Worm (Caenorhabditis elegans) whole organism, late embryonic: ENCODE results near the gene Y39A3CL.7.

ENCODE experiments used
- C08G9.2 ChIP-seq: sonication (generic microtip); optimal IDR thresholded peaks from 2 replicates; lab custom pipeline; 2016; ENCODE audit warnings: mild to moderate bottlenecking, missing genetic modification characterization, moderate library complexity, missing compliant biosample characterization
- K02D7.2 ChIP-seq: sonication (generic microtip); optimal IDR thresholded peaks from 2 replicates; lab custom pipeline; 2017; ENCODE audit warnings: mild to moderate bottlenecking, missing genetic modification characterization, missing compliant biosample characterization
- K09A11.1 ChIP-seq: sonication (generic microtip); optimal IDR thresholded peaks from 2 replicates; lab custom pipeline; 2017; ENCODE audit warnings: antibody characterized with exemption, mild to moderate bottlenecking, missing genetic modification characterization, missing compliant biosample characterization; ENCODE audit not compliant: insufficient read depth
- T23F11.4 ChIP-seq: fragments of 200-800 bp; sonication (Bioruptor generic); optimal IDR thresholded peaks from 2 replicates; lab custom pipeline; 2018; ENCODE audit warnings: mild to moderate bottlenecking, missing genetic modification characterization, missing compliant biosample characterization
- Y22D7AL.16 ChIP-seq: sonication (generic microtip); optimal IDR thresholded peaks from 2 replicates; lab custom pipeline; 2016; ENCODE audit warnings: missing genetic modification characterization, missing compliant biosample characterization
- ama-1 ChIP-seq: fragments of 150-350 bp; optimal IDR thresholded peaks from 2 replicates; lab custom pipeline; 2014
- ceh-14 ChIP-seq: sonication (generic microtip); optimal IDR thresholded peaks from 2 replicates; lab custom pipeline; 2016; ENCODE audit warnings: missing genotype, missing genetic modification characterization, missing compliant biosample characterization
- ceh-18 ChIP-seq: sonication (generic microtip); optimal IDR thresholded peaks from 2 replicates; lab custom pipeline; 2016; ENCODE audit warnings: missing genetic modification characterization, missing compliant biosample characterization
- ceh-19 ChIP-seq: fragments of 200-800 bp; sonication (Bioruptor generic); optimal IDR thresholded peaks from 2 replicates; lab custom pipeline; 2018; ENCODE audit warnings: mild to moderate bottlenecking, missing genetic modification characterization, missing compliant biosample characterization
- ceh-24 ChIP-seq: sonication (generic microtip); optimal IDR thresholded peaks from 2 replicates; lab custom pipeline; 2016; ENCODE audit warnings: mild to moderate bottlenecking, missing genetic modification characterization, missing compliant biosample characterization
- ceh-31 ChIP-seq: sonication (generic microtip); optimal IDR thresholded peaks from 2 replicates; lab custom pipeline; 2016; ENCODE audit warnings: missing genetic modification characterization, missing compliant biosample characterization
- ceh-45 ChIP-seq: fragments of 200-800 bp; sonication (Bioruptor generic); IDR thresholded peaks from 2 replicates; pipeline ENCODE4 v1.3.6; 2022; ENCODE audit warnings: missing genetic modification reagents, missing genetic modification characterization, missing compliant biosample characterization
- ceh-6 ChIP-seq: fragments of 200-800 bp; sonication (Bioruptor generic); optimal IDR thresholded peaks from 2 replicates; lab custom pipeline; 2018; ENCODE audit warnings: mild to moderate bottlenecking, missing genetic modification characterization, missing compliant biosample characterization
- ceh-9 ChIP-seq: sonication (generic microtip); optimal IDR thresholded peaks from 2 replicates; lab custom pipeline; 2016; ENCODE audit warnings: mild to moderate bottlenecking, missing genetic modification characterization, inconsistent platforms, missing compliant biosample characterization
- che-1 ChIP-seq: sonication (generic microtip); optimal IDR thresholded peaks from 2 replicates; lab custom pipeline; 2016; ENCODE audit warnings: mild to moderate bottlenecking, missing genetic modification characterization, missing compliant biosample characterization
- dmd-4 ChIP-seq: sonication (generic microtip); optimal IDR thresholded peaks from 2 replicates; lab custom pipeline; 2016; ENCODE audit warnings: borderline replicate concordance, missing genetic modification characterization, missing compliant biosample characterization
- elt-2 ChIP-seq: sonication (generic microtip); optimal IDR thresholded peaks from 2 replicates; lab custom pipeline; 2016; ENCODE audit warnings: missing genetic modification reagents, missing genetic modification characterization, missing compliant biosample characterization
- fax-1 ChIP-seq: sonication (generic microtip); optimal IDR thresholded peaks from 2 replicates; lab custom pipeline; 2016; ENCODE audit warnings: missing genotype, missing genetic modification characterization, missing compliant biosample characterization
- fkh-6 ChIP-seq: sonication (generic microtip); optimal IDR thresholded peaks from 2 replicates; lab custom pipeline; 2016; ENCODE audit warnings: missing genetic modification characterization, missing compliant biosample characterization
- gmeb-2 ChIP-seq: sonication (generic microtip); optimal IDR thresholded peaks from 2 replicates; lab custom pipeline; 2016; ENCODE audit warnings: missing genetic modification characterization, inconsistent platforms, missing compliant biosample characterization
- hlh-13 ChIP-seq: fragments of 200-800 bp; sonication (Bioruptor generic); optimal IDR thresholded peaks from 2 replicates; lab custom pipeline; 2018; ENCODE audit warnings: mild to moderate bottlenecking, missing genetic modification characterization, missing compliant biosample characterization
- hlh-15 ChIP-seq: sonication (generic microtip); optimal IDR thresholded peaks from 2 replicates; lab custom pipeline; 2016; ENCODE audit warnings: missing genetic modification characterization, missing compliant biosample characterization
- hlh-6 ChIP-seq: sonication (generic microtip); optimal IDR thresholded peaks from 2 replicates; lab custom pipeline; 2016; ENCODE audit warnings: missing genotype, missing genetic modification characterization, missing compliant biosample characterization
- lim-6 ChIP-seq: sonication (generic microtip); optimal IDR thresholded peaks from 2 replicates; lab custom pipeline; 2016; ENCODE audit warnings: missing genetic modification characterization, missing compliant biosample characterization
- lin-11 ChIP-seq: fragments of 200-800 bp; sonication (Bioruptor generic); optimal IDR thresholded peaks from 2 replicates; lab custom pipeline; 2018; ENCODE audit warnings: mild to moderate bottlenecking, missing genetic modification characterization, missing compliant biosample characterization
- madf-2 ChIP-seq: sonication (generic microtip); optimal IDR thresholded peaks from 2 replicates; lab custom pipeline; 2017; ENCODE audit warnings: missing genetic modification characterization, missing compliant biosample characterization
- mec-3 ChIP-seq: sonication (generic microtip); optimal IDR thresholded peaks from 2 replicates; lab custom pipeline; 2016; ENCODE audit warnings: borderline replicate concordance, missing genetic modification characterization, missing compliant biosample characterization
- nfya-1 ChIP-seq: sonication (generic microtip); optimal IDR thresholded peaks from 2 replicates; lab custom pipeline; 2017; ENCODE audit warnings: missing genetic modification characterization, mild to moderate bottlenecking, missing compliant biosample characterization, antibody characterized with exemption, moderate library complexity
- nhr-232 ChIP-seq: sonication (generic microtip); optimal IDR thresholded peaks from 2 replicates; lab custom pipeline; 2016; ENCODE audit warnings: missing genetic modification characterization, missing compliant biosample characterization
- pha-2 ChIP-seq: sonication (generic microtip); optimal IDR thresholded peaks from 2 replicates; lab custom pipeline; 2017; ENCODE audit warnings: mild to moderate bottlenecking, missing genetic modification characterization, missing compliant biosample characterization
- pha-4 ChIP-seq: fragments of 150-350 bp; optimal IDR thresholded peaks from 2 replicates; lab custom pipeline; 2018; ENCODE audit warnings: missing biosample characterization, missing genetic modification reagents, missing genetic modification characterization
- pqm-1 ChIP-seq: sonication (generic microtip); optimal IDR thresholded peaks from 2 replicates; lab custom pipeline; 2016; ENCODE audit warnings: missing genetic modification characterization, missing compliant biosample characterization
- ref-2 ChIP-seq: sonication (generic microtip); optimal IDR thresholded peaks from 2 replicates; lab custom pipeline; 2016; ENCODE audit warnings: missing genetic modification characterization, missing compliant biosample characterization
- syd-9 ChIP-seq: sonication (generic microtip); optimal IDR thresholded peaks from 2 replicates; lab custom pipeline; 2016; ENCODE audit warnings: mild to moderate bottlenecking, missing genetic modification characterization, moderate library complexity, missing compliant biosample characterization
- tbx-2 ChIP-seq: sonication (generic microtip); optimal IDR thresholded peaks from 2 replicates; lab custom pipeline; 2016; ENCODE audit warnings: missing genetic modification characterization, missing compliant biosample characterization
- tbx-7 ChIP-seq: sonication (generic microtip); optimal IDR thresholded peaks from 2 replicates; lab custom pipeline; 2016; ENCODE audit warnings: missing genotype, missing genetic modification characterization, missing compliant biosample characterization
- unc-42 ChIP-seq: sonication (generic microtip); optimal IDR thresholded peaks from 2 replicates; lab custom pipeline; 2016; ENCODE audit warnings: missing genotype, missing genetic modification characterization, missing compliant biosample characterization
- unc-86 ChIP-seq: sonication (generic microtip); optimal IDR thresholded peaks from 2 replicates; lab custom pipeline; 2016; ENCODE audit warnings: missing genetic modification characterization, missing compliant biosample characterization
- zip-5 ChIP-seq: sonication (generic microtip); optimal IDR thresholded peaks from 2 replicates; lab custom pipeline; 2016; ENCODE audit warnings: missing genetic modification characterization, missing compliant biosample characterization
- ztf-16 ChIP-seq: sonication (generic microtip); optimal IDR thresholded peaks from 2 replicates; lab custom pipeline; 2017; ENCODE audit warnings: missing genetic modification characterization, missing compliant biosample characterization

Gene Y39A3CL.7

DNA sequence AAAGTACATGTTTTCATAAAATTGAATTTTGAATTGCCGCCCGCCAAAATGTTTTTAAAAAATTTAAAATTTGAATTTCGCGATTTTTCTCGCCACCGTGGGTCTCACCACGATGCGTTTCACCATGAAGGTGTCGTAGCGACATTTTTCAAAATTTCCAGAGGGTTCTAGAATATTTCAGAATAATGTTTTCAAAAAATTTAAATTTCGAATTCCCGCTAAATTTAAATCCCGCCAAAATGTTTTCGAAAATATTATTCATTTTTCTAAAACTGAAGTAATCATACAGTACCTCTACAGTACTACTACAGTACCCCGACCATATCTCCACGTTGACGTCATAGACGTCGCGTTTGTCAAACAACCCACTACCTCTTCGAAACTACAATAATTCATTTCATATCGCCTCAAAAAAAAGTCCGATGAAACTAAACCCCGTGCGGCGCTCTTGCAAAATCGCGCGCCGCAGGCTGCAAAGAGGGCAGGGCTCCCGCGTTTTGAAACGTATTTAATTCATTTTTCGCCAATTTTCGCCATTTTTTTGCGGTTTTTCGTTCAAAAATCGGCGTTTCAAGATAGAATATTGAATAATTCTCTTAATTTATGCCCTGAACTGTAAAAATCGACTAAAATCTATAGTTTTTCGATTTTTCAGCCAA lies at the start of gene Y39A3CL.7, which contains the start of gene pvf-1 (continued):
- TF ChIP-seq syd-9 (tag; lab: Kevin White, UChicago) = no peak
- TF ChIP-seq dmd-4 (tag; lab: Kevin White, UChicago) = peak; percentile 19
- no peak for TF ChIP-seq ceh-24 (tag; lab: Kevin White, UChicago)
- TF ChIP-seq mec-3 (tag; lab: Kevin White, UChicago) = no peak
- TF ChIP-seq ceh-14 = peak; percentile 76
- peak; percentile 56 for TF ChIP-seq nhr-232 (tag; lab: Kevin White, UChicago)
- TF ChIP-seq gmeb-2 (tag; lab: Kevin White, UChicago) = peak; percentile 42
- TF ChIP-seq pha-2 = peak; percentile 49
- peak; percentile 53 for TF ChIP-seq hlh-13
- no peak for TF ChIP-seq ztf-16 (tag; lab: Kevin White, UChicago)
- TF ChIP-seq ceh-19 = peak; percentile 61
- TF ChIP-seq hlh-15 (tag; lab: Kevin White, UChicago) = no peak
- peak; percentile 55 for TF ChIP-seq unc-86 (tag; lab: Kevin White, UChicago)
- no peak for TF ChIP-seq ama-1 (lab: Kevin White, UChicago)
- TF ChIP-seq elt-2 = peak; percentile 70
- peak; percentile 47 for TF ChIP-seq hlh-6 (tag; lab: Kevin White, UChicago)
- peak; percentile 41 for TF ChIP-seq zip-5
- peak; percentile 58 for TF ChIP-seq che-1

DNA sequence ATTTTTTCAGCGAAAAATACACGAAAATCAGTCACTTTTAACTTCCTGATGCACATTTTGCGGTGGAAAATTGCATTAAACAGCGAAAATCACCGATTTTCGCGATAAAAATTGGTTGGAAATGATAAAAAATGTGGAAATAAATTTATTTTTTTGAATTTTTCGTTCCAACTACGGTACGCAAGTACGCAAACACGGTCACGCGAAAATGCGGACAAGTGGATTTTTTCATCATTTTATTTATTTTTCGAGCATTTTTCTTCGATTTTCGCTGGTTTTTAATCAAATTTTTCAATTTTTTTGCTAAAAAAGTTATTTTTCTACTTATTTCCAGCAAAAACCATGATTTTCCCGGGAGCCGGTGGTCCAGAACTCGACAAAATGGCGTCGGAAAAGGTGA lies 47.3 kb upstream of the Y39A3CL.7 start, which contains the start of gene Y39A3CL.3:
Y39A3CL.3 (plus strand) TSS at position 335 of the 400 bp plus-strand sequence.
- TF ChIP-seq nfya-1 (tag; lab: Kevin White, UChicago) (peak; percentile 5), ceh-9 (tag; lab: Kevin White, UChicago) (no peak)

DNA sequence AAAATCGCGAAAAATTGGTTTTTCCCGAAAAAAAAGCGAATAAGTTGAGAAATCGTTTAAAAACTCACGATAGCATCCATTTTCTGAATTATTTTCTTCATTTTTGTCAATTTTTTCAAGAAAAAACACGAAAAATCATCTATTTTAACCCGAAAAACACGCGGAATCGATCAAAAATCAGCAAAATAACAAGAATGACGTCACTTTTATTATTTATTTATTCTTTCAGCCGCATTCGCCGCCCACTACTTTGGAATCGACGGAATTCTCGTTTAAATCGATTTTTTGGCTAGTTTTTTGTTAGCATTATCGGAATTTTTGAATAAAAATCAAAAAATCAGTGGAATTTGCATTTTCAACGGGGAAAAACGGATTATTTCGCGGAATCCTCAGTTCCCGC lies 46.8 kb upstream of the Y39A3CL.7 start, which contains the start of gene Y39A3CL.4:
Y39A3CL.4 (minus strand) TSS at position 101 of the 400 bp plus-strand sequence.
- no peak for TF ChIP-seq C08G9.2 (tag; lab: Kevin White, UChicago)

DNA sequence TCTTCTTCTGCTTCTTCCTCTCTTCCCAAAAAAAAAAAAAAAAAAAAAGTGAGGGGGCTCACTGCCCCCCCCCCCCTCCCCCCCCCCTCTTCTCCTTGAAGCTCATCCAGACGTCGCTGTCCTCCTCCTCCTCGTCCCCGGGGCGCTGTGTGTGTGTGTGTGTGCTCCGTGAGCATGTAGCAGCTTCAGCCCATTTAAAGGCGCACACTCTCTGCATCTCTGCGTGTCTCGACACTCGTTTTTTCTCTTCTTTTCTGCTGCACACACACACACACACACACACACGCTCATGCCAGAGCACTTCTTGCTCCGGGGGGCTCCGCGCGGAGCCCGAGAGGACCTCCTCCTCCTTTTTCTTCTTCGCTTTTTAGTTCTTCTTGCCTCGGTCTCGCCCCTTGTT lies 38.9 kb upstream of the Y39A3CL.7 start:
- TF ChIP-seq ref-2 (tag; lab: Kevin White, UChicago) = no peak
- no peak for TF ChIP-seq madf-2 (tag; lab: Kevin White, UChicago)
- no peak for TF ChIP-seq fkh-6 (tag; lab: Kevin White, UChicago)
- TF ChIP-seq nhr-232 (tag; lab: Kevin White, UChicago) = no peak
- peak; percentile 12 for TF ChIP-seq unc-42 (tag; lab: Kevin White, UChicago)
- peak; percentile 59 for TF ChIP-seq ceh-31 (tag; lab: Kevin White, UChicago)
- TF ChIP-seq T23F11.4 (GFP tag; lab: Kevin White, UChicago) = no peak
- TF ChIP-seq ceh-18 = no peak
- TF ChIP-seq pqm-1 (tag; lab: Kevin White, UChicago) = no peak
- no peak for TF ChIP-seq mec-3 (tag; lab: Kevin White, UChicago)
- no peak for TF ChIP-seq fax-1 (tag; lab: Kevin White, UChicago)
- TF ChIP-seq ceh-6 (GFP tag; lab: Kevin White, UChicago) = no peak
- TF ChIP-seq K09A11.1 (tag; lab: Kevin White, UChicago) = no peak
- no peak for TF ChIP-seq ceh-45 (GFP tag; lab: Robert Waterston, UW)
- no peak for TF ChIP-seq syd-9 (tag; lab: Kevin White, UChicago)
- TF ChIP-seq tbx-7 = no peak
- peak; percentile 36 for TF ChIP-seq nfya-1 (tag; lab: Kevin White, UChicago)
- TF ChIP-seq tbx-2 (tag; lab: Kevin White, UChicago) = peak; percentile 4
- no peak for TF ChIP-seq lin-11 (tag; lab: Kevin White, UChicago)
- no peak for TF ChIP-seq Y22D7AL.16
- no peak for TF ChIP-seq K02D7.2 (tag; lab: Kevin White, UChicago)
- TF ChIP-seq ceh-9 (tag; lab: Kevin White, UChicago) = no peak
- TF ChIP-seq che-1 = no peak
- no peak for TF ChIP-seq pha-4 (tag; lab: Kevin White, UChicago)
- no peak for TF ChIP-seq lim-6
